Worm (Caenorhabditis elegans) whole organism, L4 larva: ENCODE results near the gene sri-65.

Source experiments
- lin-1 ChIP-seq: fragments of 200-800 bp; sonication (Bioruptor generic); IDR thresholded peaks from 2 replicates; pipeline ENCODE4 v1.3.6; 2022; ENCODE audit warnings: missing genetic modification reagents, missing genetic modification characterization, missing compliant biosample characterization
- lin-13 ChIP-seq: fragments of 150-350 bp; optimal IDR thresholded peaks from 2 replicates; lab custom pipeline; 2014; ENCODE audit warnings: missing biosample characterization, missing genetic modification reagents, missing genetic modification characterization
- mdl-1 ChIP-seq, 2 experiments: fragments of 150-350 bp in 1 of 2; sonication (generic microtip) in 1 of 2; optimal IDR thresholded peaks; 2 replicates each; lab custom pipeline; 2014 to 2017; ENCODE audit warnings: missing biosample characterization in 2 of 2, missing genetic modification characterization in 2 of 2
- unc-39 ChIP-seq: sonication (generic microtip); optimal IDR thresholded peaks from 2 replicates; lab custom pipeline; 2017; ENCODE audit warnings: missing biosample characterization, missing genetic modification characterization
- zag-1 ChIP-seq: fragments of 150-350 bp; optimal IDR thresholded peaks from 2 replicates; lab custom pipeline; 2014; ENCODE audit warnings: missing biosample characterization, missing genetic modification characterization

ce11 chrV:16417014-16417413 lies 28.8 kb upstream of the sri-65 start, which contains the start of gene str-55:
- TF ChIP-seq zag-1 (tag; lab: Kevin White, UChicago) (no peak), unc-39 (no peak), lin-1 (no peak), lin-13 (GFP tag; lab: Kevin White, UChicago) (no peak), mdl-1 (tag; optimal IDR thresholded peaks at IDR 0.05; lab: Kevin White, UChicago) (no peak)
